Fruit fly (Drosophila melanogaster): ENCODE measurements around the gene Fkbp39.

Fkbp39 gene

dm6 chr3R:15356645-15357431 lies 23.9 kb upstream of the Fkbp39 start, which contains the start of the genes Atg4b and Hibch (continued):
- TF ChIP-seq Eip74EF (GFP tag; optimal IDR thresholded peaks at IDR 0.05) (no peak), CG8281 (tag; optimal IDR thresholded peaks at IDR 0.05) (no peak), sna (GFP tag; IDR thresholded peaks at IDR 0.05; ENCODE audit: partially characterized antibody) (no peak), Six4 (GFP tag; optimal IDR thresholded peaks at IDR 0.05) (peak; percentile 62), CG6791 (GFP tag; IDR thresholded peaks at IDR 0.05; ENCODE audit: partially characterized antibody) (no peak), gce (GFP tag; IDR thresholded peaks at IDR 0.05) (no peak), rib (GFP tag; IDR thresholded peaks at IDR 0.05) (peak; percentile 86), Dp (GFP tag; optimal IDR thresholded peaks at IDR 0.05) (peak; percentile 5), CG17359 (tag; optimal IDR thresholded peaks at IDR 0.05) (peak; percentile 83), Bteb2 (GFP tag; optimal IDR thresholded peaks at IDR 0.05) (peak; percentile 16), CG7786 (GFP tag; optimal IDR thresholded peaks at IDR 0.05) (no peak), ci (GFP tag; IDR thresholded peaks at IDR 0.05) (peak; percentile 74; the same call in 2 of the 3 replicates), bowl (GFP tag; IDR thresholded peaks at IDR 0.05) (no peak), grn (GFP tag; optimal IDR thresholded peaks at IDR 0.05) (no peak), toy (GFP tag; IDR thresholded peaks at IDR 0.05) (peak; percentile 50; the same call in 1 of the 2 replicates), Atf3 (GFP tag; optimal IDR thresholded peaks at IDR 0.05) (no peak), kni (GFP tag; optimal IDR thresholded peaks at IDR 0.05) (peak; percentile 77), CG5180 (GFP tag; optimal IDR thresholded peaks at IDR 0.05) (no peak), psq (GFP tag; optimal IDR thresholded peaks at IDR 0.05) (peak; percentile 20), HmgZ (tag; optimal IDR thresholded peaks at IDR 0.05) (peak; percentile 77), so (GFP tag; IDR thresholded peaks at IDR 0.05) (peak; percentile 74; the same call in 1 of the 3 replicates), tna (GFP tag; IDR thresholded peaks at IDR 0.05; ENCODE audit: partially characterized antibody) (no peak), dmrt99B (tag; optimal IDR thresholded peaks at IDR 0.05) (no peak), Nf-YC (tag; optimal IDR thresholded peaks at IDR 0.05) (peak; percentile 87), stwl (tag; optimal IDR thresholded peaks at IDR 0.05) (peak; percentile 51), Nf-YB (GFP tag; optimal IDR thresholded peaks at IDR 0.05) (peak; percentile 67), CG10979 (tag; optimal IDR thresholded peaks at IDR 0.05) (peak; percentile 84), Side (GFP tag; optimal IDR thresholded peaks at IDR 0.05) (no peak), CG10209 (GFP tag; optimal IDR thresholded peaks at IDR 0.05) (peak; percentile 85), CG15011 (GFP tag; optimal IDR thresholded peaks at IDR 0.05) (no peak), CG9817 (tag; optimal IDR thresholded peaks at IDR 0.05) (peak; percentile 90), Spps (tag; optimal IDR thresholded peaks at IDR 0.05) (peak; percentile 65), pita (GFP tag; optimal IDR thresholded peaks at IDR 0.05) (no peak), Fer2 (tag; optimal IDR thresholded peaks at IDR 0.05) (peak; percentile 86), CG12236 (GFP tag; optimal IDR thresholded peaks at IDR 0.05) (no peak), ERR (GFP tag; optimal IDR thresholded peaks at IDR 0.05) (no peak), CG8359 (GFP tag; optimal IDR thresholded peaks at IDR 0.05; ENCODE audit: borderline replicate concordance) (peak; percentile 52), gfzf (GFP tag; optimal IDR thresholded peaks at IDR 0.05) (no peak), Gsc (GFP tag; IDR thresholded peaks at IDR 0.05) (0 out of 2 replicates have a peak, but pooled peaks have one; percentile 41), wek (GFP tag; optimal IDR thresholded peaks at IDR 0.05) (peak; percentile 79), dmrt11E (tag; optimal IDR thresholded peaks at IDR 0.05) (peak; percentile 78), HmgD (GFP tag; optimal IDR thresholded peaks at IDR 0.05) (no peak), chm (GFP tag; IDR thresholded peaks at IDR 0.05) (0 out of 2 replicates have a peak, but pooled peaks have one; percentile 42), CG13624 (GFP tag; optimal IDR thresholded peaks at IDR 0.05) (peak; percentile 81), prd (optimal IDR thresholded peaks at IDR 0.05) (no peak), prd (GFP tag; IDR thresholded peaks at IDR 0.05) (peak; percentile 89), CG12744 (GFP tag; optimal IDR thresholded peaks at IDR 0.05) (no peak), CG13894 (tag; optimal IDR thresholded peaks at IDR 0.05) (no peak)

All from whole organism, embryonic.